Worm (Caenorhabditis elegans) whole organism, L2 larva: ENCODE data around the gene rbm-39.

ENCODE experiments used
- blmp-1 ChIP-seq: sonication (generic microtip); optimal IDR thresholded peaks from 2 replicates; lab custom pipeline; 2017; ENCODE audit warnings: missing genetic modification characterization, mild to moderate bottlenecking, missing compliant biosample characterization, antibody characterized with exemption, moderate library complexity; ENCODE audit not compliant: insufficient read depth
- elt-3 ChIP-seq: sonication (generic microtip); optimal IDR thresholded peaks from 2 replicates; lab custom pipeline; 2017; ENCODE audit warnings: missing biosample characterization, missing genetic modification characterization
- mdl-1 ChIP-seq, 2 experiments: fragments of 150-350 bp in 1 of 2; sonication (generic microtip) in 1 of 2; optimal IDR thresholded peaks; 2 replicates each; lab custom pipeline; 2017; ENCODE audit warnings: missing biosample characterization in 2 of 2, missing genetic modification characterization in 2 of 2
- nhr-77 ChIP-seq: fragments of 150-350 bp; optimal IDR thresholded peaks from 2 replicates; lab custom pipeline; 2014; ENCODE audit warnings: missing biosample characterization, missing genetic modification characterization

- TF ChIP-seq nhr-77 (tag; lab: Kevin White, UChicago) (no peak), blmp-1 (tag; lab: Kevin White, UChicago) (no peak), elt-3 (tag; lab: Kevin White, UChicago) (no peak), mdl-1 (tag; optimal IDR thresholded peaks at IDR 0.05; lab: Kevin White, UChicago) (no peak)
Observed at ce11 chrIV:1011776-1012175, 648 bp upstream of the rbm-39 start.
